Fruit fly (Drosophila melanogaster): ENCODE data around the gene Vm34Ca.

- TF ChIP-seq CG9705 (GFP tag; optimal IDR thresholded peaks at IDR 0.05), result no peak
- TF ChIP-seq usp (GFP tag; optimal IDR thresholded peaks at IDR 0.05), result no peak
- no peak for TF ChIP-seq GATAd (GFP tag; optimal IDR thresholded peaks at IDR 0.05)
- no peak for TF ChIP-seq pan (optimal IDR thresholded peaks at IDR 0.05)
- no peak for TF ChIP-seq Hr83 (GFP tag; optimal IDR thresholded peaks at IDR 0.05; ENCODE audit: poor library complexity, severe bottlenecking)
- no peak for TF ChIP-seq Myc (optimal IDR thresholded peaks at IDR 0.05)
- no peak for TF ChIP-seq Sp1 (GFP tag; optimal IDR thresholded peaks at IDR 0.05)
- no peak for TF ChIP-seq h (GFP tag; optimal IDR thresholded peaks at IDR 0.05)
- no peak for TF ChIP-seq lola (GFP tag; optimal IDR thresholded peaks at IDR 0.05)
These were observed 3.4 kb upstream of the Vm34Ca start, which contains the start of the genes CG16956, CG42784 and CG43850 for dm6 chr2L:13414525-13415481.

Data from whole organism, wandering third instar larva.